Worm (Caenorhabditis elegans) whole organism, L1 larva: Measurements from ENCODE around the gene egl-23.

ENCODE experiments used
- blmp-1 ChIP-seq: fragments of 150-350 bp; optimal IDR thresholded peaks from 2 replicates; lab custom pipeline; 2014; ENCODE audit warnings: missing biosample characterization, missing genetic modification characterization
- fkh-8 ChIP-seq: sonication (generic microtip); optimal IDR thresholded peaks from 2 replicates; lab custom pipeline; 2016; ENCODE audit warnings: mild to moderate bottlenecking, missing genetic modification characterization, missing compliant biosample characterization
- lin-39 ChIP-seq: fragments of 150-350 bp; optimal IDR thresholded peaks from 2 replicates; lab custom pipeline; 2014; ENCODE audit warnings: missing biosample characterization, missing genetic modification reagents, missing genetic modification characterization
- tbx-2 ChIP-seq: sonication (generic microtip); optimal IDR thresholded peaks from 2 replicates; lab custom pipeline; 2016; ENCODE audit warnings: missing genetic modification characterization, missing compliant biosample characterization
- unc-62 ChIP-seq: fragments of 150-350 bp; optimal IDR thresholded peaks from 2 replicates; lab custom pipeline; 2014; ENCODE audit warnings: missing biosample characterization, missing genetic modification reagents, missing genetic modification characterization
- zip-4 ChIP-seq: fragments of 200-800 bp; sonication (Bioruptor generic); optimal IDR thresholded peaks from 2 replicates; lab custom pipeline; 2018; ENCODE audit warnings: mild to moderate bottlenecking, missing genetic modification characterization, moderate library complexity, missing compliant biosample characterization
- ztf-11 ChIP-seq, 2 experiments: sonication (generic microtip); optimal IDR thresholded peaks; 2 replicates each; lab custom pipeline; 2016 to 2017; ENCODE audit warnings: missing genetic modification characterization in 2 of 2, missing biosample characterization in 1 of 2, missing compliant biosample characterization in 1 of 2

- TF ChIP-seq zip-4 (GFP tag; lab: Kevin White, UChicago), result no peak
- TF ChIP-seq blmp-1 (tag; lab: Kevin White, UChicago), result no peak
- no peak for TF ChIP-seq lin-39 (tag; lab: Kevin White, UChicago)
- no peak for TF ChIP-seq tbx-2 (tag; lab: Kevin White, UChicago)
- no peak for TF ChIP-seq ztf-11 (tag; optimal IDR thresholded peaks at IDR 0.05; lab: Kevin White, UChicago)
- no peak for TF ChIP-seq unc-62
- TF ChIP-seq fkh-8, result no peak
These were observed 994 bp downstream of the egl-23 start for ce11 chrIV:13989875-13990274.
